Fruit fly (Drosophila melanogaster) S2 (cell line): Measurements from ENCODE around the gene CG33080.

Experiments used
- CG8478 ChIP-seq: fragments of >200 bp; optimal IDR thresholded peaks from 2 replicates; lab custom pipeline; 2018
- CTCF ChIP-seq, 2 experiments: fragments of >200 bp; optimal IDR thresholded peaks; 2 replicates each; lab custom pipeline; 2018

CG33080 gene

DNA sequence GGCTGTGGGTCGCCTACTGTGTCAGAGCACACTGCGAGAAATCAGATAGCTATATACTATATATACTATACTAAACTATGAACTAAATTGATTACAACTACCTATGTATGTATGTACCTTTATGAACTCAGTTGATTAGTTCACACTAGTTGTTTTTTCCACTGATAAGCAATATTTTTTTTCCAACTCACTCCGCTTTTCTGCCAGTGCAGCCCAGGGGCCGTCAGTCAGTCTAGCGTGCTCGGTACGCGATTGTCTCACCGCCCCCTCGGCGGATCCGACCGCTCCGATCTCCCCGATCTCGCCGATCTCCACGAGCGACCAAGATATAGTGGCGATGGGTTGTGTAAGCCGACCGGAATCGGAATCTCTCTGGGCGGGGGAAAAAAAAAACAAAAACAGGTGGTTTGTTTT lies 11.7 kb downstream of the CG33080 start:
- TF ChIP-seq CTCF (optimal IDR thresholded peaks at IDR 0.05; lab: Kevin White, UChicago): no peak
- no peak for TF ChIP-seq CG8478

DNA sequence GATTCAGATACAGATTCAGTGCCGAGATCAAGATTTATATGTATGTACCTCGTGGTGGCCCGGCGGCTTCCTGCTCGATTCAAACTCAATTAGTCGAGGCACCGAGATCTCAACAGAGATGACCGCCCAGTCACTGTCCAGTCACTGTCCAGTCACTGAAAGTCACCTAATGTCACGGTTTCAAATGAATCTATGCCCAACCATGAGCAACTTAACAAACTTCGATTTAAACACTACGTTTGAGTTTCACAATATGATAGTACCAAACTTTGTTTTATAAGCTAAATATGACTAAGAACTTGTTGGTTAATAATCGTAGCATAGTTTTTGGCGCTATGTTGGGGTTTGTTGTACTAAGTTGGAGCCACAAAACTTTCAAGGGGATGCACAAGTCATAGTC lies 12.5 kb downstream of the CG33080 start:
- TF ChIP-seq CG8478: no peak
- no peak for TF ChIP-seq CTCF (optimal IDR thresholded peaks at IDR 0.05; lab: Kevin White, UChicago)

DNA sequence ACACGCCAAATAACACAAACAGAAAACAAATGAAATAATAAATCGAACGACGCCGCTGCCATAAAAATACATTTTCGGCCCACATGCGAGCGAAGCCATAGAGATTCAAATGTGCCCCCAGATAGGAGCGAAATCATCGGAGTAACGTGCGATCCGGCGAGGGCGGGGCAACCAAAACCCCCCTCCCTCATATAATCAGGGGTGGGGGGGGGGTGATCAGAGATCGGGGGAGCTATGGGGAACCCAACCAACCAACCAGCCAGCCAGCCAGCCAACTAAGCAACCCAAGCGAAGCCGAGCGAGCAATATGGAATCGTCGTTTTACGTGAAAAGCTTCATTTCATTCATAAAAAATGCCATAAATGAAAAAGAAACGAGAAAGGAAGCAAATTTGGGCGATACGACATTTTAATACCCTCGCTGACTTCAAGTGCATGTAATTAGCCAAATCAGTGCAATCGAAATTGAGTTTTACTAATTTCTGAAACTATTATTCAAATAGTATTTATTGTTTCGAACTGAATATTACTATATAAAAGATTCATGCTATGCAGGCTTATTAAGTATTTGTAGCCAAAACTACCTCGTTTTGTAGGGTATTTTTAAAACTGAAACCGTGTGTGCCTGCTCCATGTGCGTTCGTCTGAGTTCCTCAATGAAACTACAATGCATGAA lies 17.6 kb downstream of the CG33080 start:
- TF ChIP-seq CG8478 (no peak), CTCF (optimal IDR thresholded peaks at IDR 0.05; lab: Kevin White, UChicago) (no peak)

DNA sequence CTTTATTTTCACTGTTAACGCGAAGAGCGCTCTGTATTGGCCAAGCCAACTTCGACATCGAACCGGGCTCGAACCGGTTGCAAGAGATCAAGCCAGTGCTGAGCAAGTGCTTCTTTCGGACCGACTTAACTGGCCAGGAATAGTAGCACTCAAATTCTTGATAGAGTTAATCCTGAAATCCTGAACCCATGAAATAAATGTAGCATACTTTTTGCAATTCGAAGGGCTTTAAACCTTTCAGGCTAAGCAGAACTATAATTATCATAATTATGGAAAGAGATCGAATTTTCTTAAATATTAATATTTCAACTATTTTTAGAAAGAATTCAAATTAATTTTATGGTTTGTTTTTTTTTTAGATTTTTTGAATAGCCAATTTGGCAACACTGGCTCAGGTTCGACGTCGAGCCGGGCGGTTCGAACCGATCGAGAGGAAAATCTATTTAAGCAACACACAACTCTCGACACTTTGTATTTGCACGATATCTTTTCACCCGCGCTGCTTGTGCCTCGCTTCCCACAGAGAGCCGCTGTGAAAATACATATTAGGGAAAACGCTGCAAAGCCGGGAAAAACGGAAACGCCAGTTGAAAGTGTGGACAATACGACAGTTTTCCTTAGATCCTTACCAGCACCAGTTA lies 19.4 kb downstream of the CG33080 start, which contains the start of gene AdamTS-B:
TSS of gene AdamTS-B (plus strand) at position 471 of the 641 bp plus-strand sequence.
- TF ChIP-seq CTCF (optimal IDR thresholded peaks at IDR 0.05; lab: Kevin White, UChicago) (no peak), CG8478 (no peak)

DNA sequence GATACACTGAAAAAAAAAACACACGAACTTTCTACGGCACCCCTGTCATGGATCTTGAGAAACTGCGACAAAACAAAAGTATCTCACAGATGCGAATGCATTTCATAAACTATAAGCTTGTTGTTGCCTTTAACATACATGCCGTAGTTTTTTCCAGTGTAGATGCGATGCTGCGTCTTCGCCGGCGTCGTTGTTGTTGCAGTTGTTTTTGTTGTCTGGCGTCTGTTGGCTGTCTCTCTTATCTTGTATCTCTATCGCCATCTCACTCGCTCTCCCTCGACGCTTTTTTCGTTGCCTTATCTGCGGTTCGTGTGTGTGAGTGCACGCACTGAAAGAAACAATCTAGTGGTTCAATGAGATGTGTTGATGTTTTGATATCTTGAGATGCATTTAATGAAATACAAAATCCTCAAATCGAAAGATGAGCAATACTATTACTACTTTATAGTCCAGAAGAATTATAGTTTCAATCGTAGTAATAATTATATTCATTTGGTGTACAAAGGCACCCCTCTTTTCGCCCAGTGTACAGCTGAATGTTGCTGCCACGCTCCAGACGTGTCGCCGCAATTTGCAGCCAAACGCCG lies 21.0 kb downstream of the CG33080 start:
- TF ChIP-seq CTCF (optimal IDR thresholded peaks at IDR 0.05; lab: Kevin White, UChicago) (no peak), CG8478 (no peak)

DNA sequence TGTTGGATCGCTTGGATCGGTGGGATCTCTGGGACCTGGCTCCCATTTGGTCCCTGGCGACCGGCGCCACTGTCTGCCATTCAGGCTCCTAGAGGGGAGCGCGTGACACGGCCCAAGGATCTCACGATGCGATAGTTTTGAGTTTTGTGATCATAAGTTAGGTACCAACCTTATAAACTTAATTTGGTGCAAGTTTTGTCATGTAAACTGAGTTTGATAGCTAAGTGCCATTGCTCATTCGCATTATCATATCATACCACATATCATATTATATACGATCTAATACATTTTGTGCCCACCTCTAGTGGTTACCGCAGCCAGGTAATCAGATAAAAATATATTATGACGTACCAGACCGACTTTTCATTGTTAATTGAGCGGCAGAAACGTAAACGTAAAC lies 21.6 kb downstream of the CG33080 start:
- TF ChIP-seq CG8478 (no peak), CTCF (optimal IDR thresholded peaks at IDR 0.05; lab: Kevin White, UChicago) (no peak)

DNA sequence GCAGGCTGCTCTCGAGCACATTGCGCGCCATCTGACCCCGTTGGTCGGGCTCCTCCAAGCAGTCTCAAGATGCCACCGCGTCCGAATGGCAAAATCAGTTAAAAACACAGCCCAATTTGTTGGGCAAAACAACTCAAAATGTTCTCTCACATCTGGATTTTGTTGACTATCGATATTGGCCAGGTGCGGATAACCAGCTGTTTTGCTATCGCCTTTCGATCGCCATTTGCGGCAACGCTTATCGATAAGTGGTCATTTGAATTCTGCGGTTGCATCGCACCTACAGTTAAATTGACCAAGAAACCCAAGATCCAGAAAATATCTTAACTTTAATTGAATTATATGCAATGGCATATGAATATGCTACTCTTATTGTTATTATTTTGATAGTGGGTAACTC lies 22.5 kb downstream of the CG33080 start, which contains the start of gene CG3149:
TSS of gene CG3149 (minus strand) at position 171 of the 400 bp plus-strand sequence.
- TF ChIP-seq CTCF (optimal IDR thresholded peaks at IDR 0.05; lab: Kevin White, UChicago) (no peak), CG8478 (no peak)

DNA sequence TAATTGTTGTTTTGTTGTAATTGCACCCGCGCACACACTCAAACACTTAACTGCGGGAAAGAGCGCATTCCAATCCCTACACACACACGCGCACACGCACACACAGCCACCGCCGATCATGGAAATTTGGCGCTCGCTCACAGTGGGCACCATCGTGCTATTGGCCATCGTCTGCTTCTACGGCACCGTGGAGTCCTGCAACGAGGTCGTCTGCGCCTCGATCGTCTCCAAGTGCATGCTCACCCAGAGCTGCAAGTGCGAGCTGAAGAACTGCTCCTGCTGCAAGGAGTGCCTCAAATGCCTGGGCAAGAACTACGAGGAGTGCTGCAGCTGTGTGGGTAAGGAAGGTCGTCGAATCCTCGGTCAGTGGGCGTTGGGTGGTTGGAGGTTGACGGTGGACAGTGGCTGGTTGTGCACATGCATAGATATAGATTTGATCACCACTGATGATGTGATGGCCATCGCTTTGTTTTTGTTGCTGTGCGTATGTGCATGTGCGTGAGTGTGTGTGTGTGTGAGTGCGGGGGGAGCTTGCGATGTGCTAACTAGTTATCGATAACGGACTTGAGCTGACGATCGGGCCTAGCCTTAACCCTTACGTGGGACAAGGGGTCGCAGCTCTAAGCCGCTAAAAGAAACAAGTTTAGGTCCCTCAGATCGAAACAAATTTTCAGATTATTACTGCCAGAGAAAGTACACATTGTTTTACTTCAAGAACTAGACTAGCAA lies 26.8 kb downstream of the CG33080 start:
- TF ChIP-seq CG8478 (no peak), CTCF (optimal IDR thresholded peaks at IDR 0.05; lab: Kevin White, UChicago) (no peak)

DNA sequence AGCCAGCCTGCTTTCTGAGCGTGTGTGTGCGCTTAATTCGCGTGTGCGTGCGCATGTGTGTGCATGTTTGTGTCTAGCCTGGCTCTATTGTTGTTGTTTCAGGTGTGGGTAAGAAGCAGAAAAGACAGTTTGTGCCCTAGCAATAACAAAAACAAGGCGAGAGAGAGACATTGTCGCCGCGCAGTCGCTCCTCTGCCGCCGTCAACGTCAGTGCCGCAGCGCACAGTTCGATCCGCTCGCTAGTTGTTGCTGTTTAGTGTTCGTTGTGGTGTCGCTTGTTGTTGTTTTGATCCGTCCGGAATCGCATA lies 27.4 kb downstream of the CG33080 start:
- TF ChIP-seq CTCF (optimal IDR thresholded peaks at IDR 0.05; lab: Kevin White, UChicago) (no peak), CG8478 (no peak)

DNA sequence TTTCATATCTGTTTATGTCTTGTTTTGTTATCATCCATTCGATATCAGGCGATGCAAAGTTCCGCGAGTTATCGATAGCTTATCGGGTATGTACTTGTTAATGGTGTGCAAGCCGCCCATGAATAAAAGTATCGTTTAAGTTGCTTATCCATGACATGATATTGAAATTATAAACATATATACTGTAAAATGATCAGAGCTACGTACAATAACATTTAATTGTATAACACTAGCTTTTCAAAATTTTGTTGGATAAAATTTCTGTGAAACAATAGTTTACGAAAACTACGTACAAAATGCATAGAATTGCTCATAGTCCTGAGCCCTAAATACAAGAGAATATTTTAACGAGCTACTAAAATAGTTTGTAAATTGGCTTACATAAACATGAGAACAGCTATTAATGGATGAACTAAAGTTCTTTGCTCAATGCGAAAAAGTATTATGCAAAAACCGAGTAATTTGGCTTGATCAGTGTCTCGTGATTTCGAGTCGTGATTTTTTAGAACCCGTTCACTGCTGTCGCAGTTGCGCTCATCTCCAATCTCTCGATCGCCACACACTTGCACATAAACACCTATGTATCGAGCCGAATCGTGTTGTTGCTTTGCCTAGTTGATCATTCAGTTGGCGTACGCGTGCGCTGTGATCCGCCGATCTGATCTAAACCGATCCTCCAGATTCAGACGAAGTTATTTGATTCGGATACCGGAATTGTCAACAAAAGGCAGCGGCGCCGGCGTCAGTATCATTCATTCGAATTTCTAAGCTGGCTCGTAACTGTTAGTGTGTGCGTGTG lies 28.0 kb downstream of the CG33080 start, which contains the start of the genes PGAP1 and cv:
TSS of gene PGAP1 (minus strand) at position 57 of the 799 bp plus-strand sequence.
TSS of gene cv (plus strand) at position 586 of the 799 bp plus-strand sequence.
- TF ChIP-seq CG8478 (no peak), CTCF (optimal IDR thresholded peaks at IDR 0.05; lab: Kevin White, UChicago) (no peak)

DNA sequence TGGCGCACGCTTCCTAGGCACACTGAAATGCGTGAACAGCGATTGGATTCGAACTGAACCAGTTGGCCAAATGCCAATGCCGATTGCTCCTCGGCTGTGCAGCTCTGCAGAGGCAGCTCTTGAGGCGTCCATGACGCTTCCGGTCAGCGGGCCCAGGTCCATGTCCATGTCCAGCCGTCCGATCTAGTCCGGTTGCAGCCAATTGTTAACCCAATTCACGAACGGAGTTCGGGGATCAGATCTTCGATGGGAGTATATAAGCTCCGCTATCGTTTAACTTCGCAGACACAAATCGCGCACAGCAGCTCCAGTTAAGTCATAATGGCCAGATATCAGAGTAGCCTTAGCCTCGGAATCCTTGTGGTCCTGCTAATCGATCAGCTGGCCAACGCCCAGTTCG lies 34.6 kb downstream of the CG33080 start, which contains the start of gene CG42449:
TSS of gene CG42449 (plus strand) at position 301 of the 400 bp plus-strand sequence.
- no peak for TF ChIP-seq CG8478
- TF ChIP-seq CTCF (optimal IDR thresholded peaks at IDR 0.05; lab: Kevin White, UChicago): no peak

DNA sequence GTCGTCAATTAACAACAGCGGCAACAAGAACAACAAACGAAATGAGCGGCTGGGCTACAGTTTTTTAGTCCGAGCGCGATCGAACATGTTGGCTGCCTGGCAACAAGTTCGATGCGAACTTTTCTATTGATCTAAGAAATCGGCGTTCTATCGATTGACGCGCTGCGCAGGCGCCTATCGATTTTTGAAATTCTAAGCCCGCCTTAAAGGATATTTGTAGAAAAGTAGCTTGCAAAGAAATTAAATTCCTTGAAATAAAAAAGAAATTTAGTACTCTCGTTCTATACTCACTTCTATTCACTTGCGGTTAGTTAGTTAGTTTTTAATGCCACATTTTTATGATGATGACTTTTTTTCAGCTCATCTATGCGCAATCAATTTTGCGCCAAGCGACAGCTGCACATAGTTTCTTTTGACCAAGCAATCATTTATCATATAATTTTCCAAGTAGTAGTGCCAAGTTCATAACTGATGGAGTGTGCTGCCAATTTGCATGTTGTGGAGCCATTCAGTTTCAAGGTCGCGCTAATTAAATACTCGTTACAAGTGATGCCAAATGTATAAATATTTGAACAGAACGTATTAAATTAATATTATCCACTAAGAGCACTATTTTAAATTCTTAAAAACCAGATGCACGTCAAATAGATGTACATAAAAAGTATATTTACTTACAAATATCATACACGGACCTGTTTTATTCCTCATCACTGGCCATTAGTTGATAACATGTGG lies 37.5 kb downstream of the CG33080 start, which contains the start of the genes Tre1 and Gr5a:
TSS of gene Tre1 (minus strand) at position 45 of the 735 bp plus-strand sequence.
TSS of gene Gr5a (plus strand) at position 685 of the 735 bp plus-strand sequence.
- TF ChIP-seq CTCF (optimal IDR thresholded peaks at IDR 0.05; lab: Kevin White, UChicago) (no peak), CG8478 (no peak)

DNA sequence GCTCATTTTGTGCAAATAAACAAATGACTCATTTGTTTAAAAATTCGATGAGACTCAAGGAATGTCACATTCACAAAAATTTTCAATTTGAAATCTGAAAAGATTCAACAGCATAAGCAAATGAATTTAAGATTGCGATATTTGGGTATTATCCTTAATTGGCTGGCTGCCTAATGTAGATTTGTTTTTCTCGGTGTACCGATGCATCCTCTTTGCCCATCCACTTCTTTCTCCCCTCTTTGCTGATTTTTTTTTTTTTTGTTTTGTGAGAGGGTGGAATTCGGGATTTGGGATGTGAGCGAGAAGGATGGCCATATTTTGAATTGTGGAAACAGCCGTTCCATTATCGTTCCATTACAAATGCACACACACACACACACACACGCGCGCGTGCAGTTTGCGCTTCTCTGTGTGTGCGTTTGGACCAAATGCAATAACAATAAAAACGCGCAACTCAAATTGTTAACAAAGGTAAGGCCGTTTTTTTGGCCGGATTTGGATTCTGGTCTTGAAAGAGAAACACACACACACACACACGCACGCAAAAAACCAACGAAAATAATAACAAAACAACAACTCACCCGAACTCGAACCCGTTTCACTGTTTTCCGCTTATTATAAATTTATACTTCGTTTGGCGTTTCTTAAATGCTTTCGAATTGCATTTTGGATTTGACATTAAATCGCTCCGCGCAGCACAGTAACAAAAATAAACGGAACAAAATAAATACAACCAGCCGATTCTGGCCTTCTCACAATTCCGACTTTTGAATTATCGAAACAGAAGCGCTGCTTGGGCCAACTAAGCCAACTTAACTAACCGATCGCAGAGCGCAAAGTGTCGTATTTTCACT lies 38.3 kb downstream of the CG33080 start:
- TF ChIP-seq CTCF (optimal IDR thresholded peaks at IDR 0.05; lab: Kevin White, UChicago) (no peak), CG8478 (no peak)
